Fruit fly (Drosophila melanogaster): Measurements from ENCODE around the gene CG17258.
A peak's percentile ranks its signal among the peaks of the same experiment; 100 is the strongest.

CG17258 gene

dm6 chr2L:3037153-3037579 lies 2.0 kb upstream of the CG17258 start, which contains the start of the genes CG17260 and SerRS (continued):
- TF ChIP-seq Sry-β (GFP tag; optimal IDR thresholded peaks at IDR 0.05): peak; percentile 42
- peak; percentile 98 for TF ChIP-seq sens (GFP tag)
- TF ChIP-seq fd64A (GFP tag; optimal IDR thresholded peaks at IDR 0.05): no peak
- TF ChIP-seq CG1233 (GFP tag; optimal IDR thresholded peaks at IDR 0.05): peak; percentile 87
- peak; percentile 96 for TF ChIP-seq esg (GFP tag; conservative IDR thresholded peaks at IDR 0.05)
- peak; percentile 93 for TF ChIP-seq lbe (GFP tag; optimal IDR thresholded peaks at IDR 0.05)
- peak; percentile 85 for TF ChIP-seq CG15696 (tag; optimal IDR thresholded peaks at IDR 0.05)
- TF ChIP-seq disco-r (GFP tag; optimal IDR thresholded peaks at IDR 0.05): peak; percentile 85
- peak; percentile 88 for TF ChIP-seq CG8290 (GFP tag; optimal IDR thresholded peaks at IDR 0.05)
- TF ChIP-seq CG8290 (tag; optimal IDR thresholded peaks at IDR 0.05): peak; percentile 74 to 77
- peak; percentile 88 for TF ChIP-seq B-H1 (GFP tag; IDR thresholded peaks at IDR 0.05)
- TF ChIP-seq Dp (GFP tag; optimal IDR thresholded peaks at IDR 0.05): peak; percentile 32
- TF ChIP-seq Asciz (GFP tag; optimal IDR thresholded peaks at IDR 0.05): no peak

- TF ChIP-seq ato (GFP tag; IDR thresholded peaks at IDR 0.05; ENCODE audit: partially characterized antibody): no peak
- no peak for TF ChIP-seq Chrac-16 (GFP tag; optimal IDR thresholded peaks at IDR 0.05)
- 0 out of 2 replicates have a peak, but pooled peaks have one; percentile 13 for TF ChIP-seq Xrp1 (GFP tag; IDR thresholded peaks at IDR 0.05)
- TF ChIP-seq tup (GFP tag; optimal IDR thresholded peaks at IDR 0.05): no peak
- TF ChIP-seq Blimp-1 (GFP tag; optimal IDR thresholded peaks at IDR 0.05): no peak
- peak; percentile 56 for TF ChIP-seq pzg (GFP tag; optimal IDR thresholded peaks at IDR 0.05)
- TF ChIP-seq CG5180 (GFP tag; optimal IDR thresholded peaks at IDR 0.05): no peak
- no peak for TF ChIP-seq CG7786 (GFP tag; optimal IDR thresholded peaks at IDR 0.05)
- TF ChIP-seq az2 (GFP tag; optimal IDR thresholded peaks at IDR 0.05): no peak
- TF ChIP-seq fru (optimal IDR thresholded peaks at IDR 0.05): no peak
- no peak for TF ChIP-seq slbo (GFP tag; IDR thresholded peaks at IDR 0.05)
- TF ChIP-seq ewg (GFP tag; optimal IDR thresholded peaks at IDR 0.05): no peak
- TF ChIP-seq CG4617 (GFP tag; optimal IDR thresholded peaks at IDR 0.05; ENCODE audit: borderline replicate concordance): peak; percentile 35
- TF ChIP-seq H15 (GFP tag; IDR thresholded peaks at IDR 0.05): no peak
- no peak for TF ChIP-seq slou (GFP tag; optimal IDR thresholded peaks at IDR 0.05)
- TF ChIP-seq CG1024 (GFP tag; IDR thresholded peaks at IDR 0.05): 0 out of 2 replicates have a peak, but pooled peaks have one; percentile 15
- no peak for TF ChIP-seq ems (GFP tag; optimal IDR thresholded peaks at IDR 0.05)
- no peak for TF ChIP-seq esg (GFP tag; conservative IDR thresholded peaks at IDR 0.05)
- TF ChIP-seq Abd-B (GFP tag; optimal IDR thresholded peaks at IDR 0.05): no peak
- TF ChIP-seq NC2β (GFP tag; optimal IDR thresholded peaks at IDR 0.05): no peak
- TF ChIP-seq CG1233 (GFP tag; optimal IDR thresholded peaks at IDR 0.05): peak; percentile 15
- TF ChIP-seq eve (GFP tag; optimal IDR thresholded peaks at IDR 0.05): no peak
- TF ChIP-seq MBD-R2 (GFP tag; IDR thresholded peaks at IDR 0.05): peak; percentile 85
- TF ChIP-seq Atf6 (GFP tag; IDR thresholded peaks at IDR 0.05): no peak
- no peak for TF ChIP-seq insv (GFP tag; optimal IDR thresholded peaks at IDR 0.05)
- no peak for TF ChIP-seq hth (optimal IDR thresholded peaks at IDR 0.05)
- TF ChIP-seq CG16813 (GFP tag; IDR thresholded peaks at IDR 0.05; ENCODE audit: partially characterized antibody): no peak
- TF ChIP-seq CG10431 (GFP tag; optimal IDR thresholded peaks at IDR 0.05): peak; percentile 38
- no peak for TF ChIP-seq odd (GFP tag; optimal IDR thresholded peaks at IDR 0.05)
- peak; percentile 59 for TF ChIP-seq NfI (GFP tag; optimal IDR thresholded peaks at IDR 0.05)
- TF ChIP-seq D (optimal IDR thresholded peaks at IDR 0.05): no peak
- no peak for TF ChIP-seq D (GFP tag; optimal IDR thresholded peaks at IDR 0.05)
- peak; percentile 9 for TF ChIP-seq CG14710 (tag; optimal IDR thresholded peaks at IDR 0.05)
- TF ChIP-seq CG11398 (GFP tag; optimal IDR thresholded peaks at IDR 0.05): no peak
- peak; percentile 18 for TF ChIP-seq lilli (GFP tag; optimal IDR thresholded peaks at IDR 0.05)
- no peak for TF ChIP-seq Max (GFP tag; optimal IDR thresholded peaks at IDR 0.05)
- peak; percentile 93 for TF ChIP-seq E2f2 (GFP tag; IDR thresholded peaks at IDR 0.05)
- TF ChIP-seq gsb (GFP tag; IDR thresholded peaks at IDR 0.05): no peak
- no peak for TF ChIP-seq dpn (GFP tag; optimal IDR thresholded peaks at IDR 0.05)
- no peak for TF ChIP-seq CG4820 (GFP tag; optimal IDR thresholded peaks at IDR 0.05)
Observed at dm6 chr2L:3030350-3030749, 4.8 kb downstream of the CG17258 start, which contains the start of gene GABPI. GABPI (plus strand) TSS chr2L:3030539.
